Fruit fly (Drosophila melanogaster) whole organism, embryonic: ENCODE data around the gene nAChRalpha2.

Source experiments
- Aef1 ChIP-seq: fragments of 200-800 bp; sonication (Bioruptor generic); IDR thresholded peaks from 3 replicates; pipeline ENCODE4 v1.3.6; 2022; ENCODE audit warnings: missing biosample characterization, missing genetic modification characterization
- Awh ChIP-seq: fragments of 200-800 bp; sonication (Bioruptor generic); IDR thresholded peaks from 2 replicates; pipeline ENCODE4, ENCODE4 v1.3.6; 2022; ENCODE audit warnings: missing biosample characterization, missing genetic modification characterization
- CG10366 ChIP-seq: fragments of 200-800 bp; sonication (Bioruptor generic); IDR thresholded peaks from 2 replicates; pipeline ENCODE4 v1.3.6; 2022; ENCODE audit warnings: missing biosample characterization, missing genetic modification characterization
- CG10431 ChIP-seq: fragments of 200-800 bp; sonication (Bioruptor generic); optimal IDR thresholded peaks from 3 replicates; lab custom pipeline; 2018; ENCODE audit warnings: missing biosample characterization, mild to moderate bottlenecking, missing genetic modification characterization
- CG11456 ChIP-seq: fragments of 200-800 bp; sonication (Bioruptor generic); IDR thresholded peaks from 3 replicates; pipeline ENCODE4 v1.3.6; 2022; ENCODE audit warnings: missing biosample characterization, missing genetic modification characterization
- CG13287 ChIP-seq: fragments of 200-800 bp; sonication (Bioruptor generic); IDR thresholded peaks from 2 replicates; pipeline ENCODE4 v1.3.6; 2022; ENCODE audit warnings: missing biosample characterization, missing genetic modification characterization; ENCODE audit not compliant: partially characterized antibody
- CG14441 ChIP-seq: fragments of 200-800 bp; sonication (Bioruptor generic); IDR thresholded peaks from 2 replicates; pipeline ENCODE4 v1.3.6; 2022; ENCODE audit warnings: missing biosample characterization, missing genetic modification characterization
- CG15601 ChIP-seq: fragments of 200-800 bp; sonication (Bioruptor generic); optimal IDR thresholded peaks from 3 replicates; lab custom pipeline; 2019; ENCODE audit warnings: missing biosample characterization, mild to moderate bottlenecking, missing genetic modification characterization, moderate library complexity
- CG1603 ChIP-seq: fragments of 200-800 bp; sonication (Bioruptor generic); optimal IDR thresholded peaks from 2 replicates; lab custom pipeline; 2019; ENCODE audit warnings: missing biosample characterization, mild to moderate bottlenecking, missing genetic modification characterization, moderate library complexity
- CG18011 ChIP-seq: fragments of 200-800 bp; sonication (Bioruptor generic); optimal IDR thresholded peaks from 2 replicates; lab custom pipeline; 2017; ENCODE audit warnings: missing biosample characterization, missing genetic modification characterization, mild to moderate bottlenecking, moderate library complexity, missing genotype
- CG18599 ChIP-seq: fragments of 200-800 bp; sonication (Bioruptor generic); optimal IDR thresholded peaks from 3 replicates; lab custom pipeline; 2017; ENCODE audit warnings: missing biosample characterization, missing genetic modification characterization, mild to moderate bottlenecking, moderate library complexity, missing genetic modification reagents
- CG2199 ChIP-seq: fragments of 200-800 bp; sonication (Bioruptor generic); IDR thresholded peaks from 3 replicates; pipeline ENCODE4 v1.3.6; 2022; ENCODE audit warnings: missing biosample characterization, missing genetic modification characterization
- CG30403 ChIP-seq: fragments of 200-800 bp; sonication (Bioruptor generic); optimal IDR thresholded peaks from 3 replicates; lab custom pipeline; 2016; ENCODE audit warnings: missing biosample characterization, missing genetic modification characterization
- CG32772 ChIP-seq: fragments of 200-800 bp; sonication (Bioruptor generic); IDR thresholded peaks from 2 replicates; pipeline ENCODE4 v1.3.6; 2022; ENCODE audit warnings: missing biosample characterization, missing genetic modification characterization
- CG5180 ChIP-seq: fragments of 200-800 bp; sonication (Bioruptor generic); optimal IDR thresholded peaks from 3 replicates; lab custom pipeline; 2017; ENCODE audit warnings: missing biosample characterization, missing genetic modification characterization, mild to moderate bottlenecking, moderate library complexity, missing genetic modification reagents
- CG5245 ChIP-seq: fragments of 200-800 bp; sonication (Bioruptor generic); optimal IDR thresholded peaks from 3 replicates; lab custom pipeline; 2016; ENCODE audit warnings: missing biosample characterization, missing genetic modification characterization
- CG6689 ChIP-seq: fragments of 200-800 bp; sonication (Bioruptor generic); IDR thresholded peaks from 2 replicates; pipeline ENCODE4 v1.3.6; 2022; ENCODE audit warnings: missing biosample characterization, missing genetic modification characterization
- CG8388 ChIP-seq: fragments of 200-800 bp; sonication (Bioruptor generic); optimal IDR thresholded peaks from 2 replicates; lab custom pipeline; 2019; ENCODE audit warnings: missing biosample characterization, mild to moderate bottlenecking, missing genetic modification characterization, moderate library complexity
- Doc2 ChIP-seq: fragments of 200-800 bp; sonication (Bioruptor generic); IDR thresholded peaks from 2 replicates; pipeline ENCODE4 v1.3.6; 2022; ENCODE audit warnings: missing biosample characterization, missing genetic modification characterization
- H2.0 ChIP-seq: fragments of 200-800 bp; sonication (Bioruptor generic); IDR thresholded peaks from 2 replicates; pipeline ENCODE4 v1.3.6; 2022; ENCODE audit warnings: missing biosample characterization, missing genetic modification characterization
- Med ChIP-seq: fragments of 200-800 bp; sonication (Bioruptor generic); peaks from one replicate; lab custom pipeline; 2016; ENCODE audit warnings: missing biosample characterization, missing genetic modification characterization, mild to moderate bottlenecking, inconsistent platforms, moderate library complexity
- Meics ChIP-seq: fragments of 200-800 bp; sonication (Bioruptor generic); optimal IDR thresholded peaks from 2 replicates; lab custom pipeline; 2017; ENCODE audit warnings: missing biosample characterization, mild to moderate bottlenecking, missing genetic modification characterization
- Mes4 ChIP-seq: fragments of 200-800 bp; sonication (Bioruptor generic); optimal IDR thresholded peaks from 2 replicates; lab custom pipeline; 2016; ENCODE audit warnings: missing biosample characterization, missing genetic modification characterization
- Optix ChIP-seq: fragments of 200-800 bp; sonication (Bioruptor generic); IDR thresholded peaks from 3 replicates; pipeline ENCODE4 v1.3.6; 2022; ENCODE audit warnings: missing biosample characterization, missing genetic modification characterization
- Pdp1 ChIP-seq, 2 experiments: fragments of 200-800 bp; sonication (Bioruptor generic); optimal IDR thresholded peaks; 3 replicates each; lab custom pipeline; 2016; ENCODE audit warnings: missing biosample characterization in 2 of 2, missing genetic modification characterization in 2 of 2, mild to moderate bottlenecking in 1 of 2, moderate library complexity in 1 of 2
- Rx ChIP-seq: fragments of 200-800 bp; sonication (Bioruptor generic); IDR thresholded peaks from 2 replicates; pipeline ENCODE4 v1.3.6; 2022; ENCODE audit warnings: missing biosample characterization, missing genetic modification characterization
- Xrp1 ChIP-seq: fragments of 200-800 bp; sonication (Bioruptor generic); IDR thresholded peaks from 2 replicates; pipeline ENCODE4 v1.3.6; 2022; ENCODE audit warnings: missing biosample characterization, missing genetic modification characterization
- ase ChIP-seq: fragments of 200-800 bp; sonication (Bioruptor generic); IDR thresholded peaks from 3 replicates; pipeline ENCODE4 v1.3.6; 2022; ENCODE audit warnings: missing biosample characterization, missing genetic modification characterization
- bab2 ChIP-seq: fragments of 200-800 bp; sonication (Bioruptor generic); optimal IDR thresholded peaks from 2 replicates; lab custom pipeline; 2016; ENCODE audit warnings: missing biosample characterization, missing genetic modification characterization
- bsh ChIP-seq, 2 experiments: fragments of 200-800 bp; sonication (Bioruptor generic); optimal IDR thresholded peaks; 2 replicates each; lab custom pipeline; 2017 to 2018; ENCODE audit warnings: mild to moderate bottlenecking in 2 of 2, missing biosample characterization in 2 of 2, missing genetic modification characterization in 2 of 2, moderate library complexity in 1 of 2
- chinmo ChIP-seq: fragments of 200-800 bp; sonication (Bioruptor generic); IDR thresholded peaks from 4 replicates; pipeline ENCODE4 v1.3.6; 2022; ENCODE audit warnings: missing biosample characterization, missing genetic modification characterization; ENCODE audit not compliant: partially characterized antibody
- dati ChIP-seq: fragments of 200-800 bp; sonication (Bioruptor generic); IDR thresholded peaks from 2 replicates; pipeline ENCODE4 v1.3.6; 2022; ENCODE audit warnings: missing biosample characterization, missing genetic modification characterization
- dpn ChIP-seq, 2 experiments: fragments of 200-800 bp; sonication (Bioruptor generic); optimal IDR thresholded peaks; 3 replicates each; lab custom pipeline; 2016; ENCODE audit warnings: missing biosample characterization in 2 of 2, missing genetic modification characterization in 2 of 2
- esg ChIP-seq: fragments of 200-800 bp; sonication (Bioruptor generic); conservative IDR thresholded peaks from 2 replicates; pipeline ENCODE4 v1.3.6; 2022; ENCODE audit warnings: missing biosample characterization, missing genetic modification characterization
- fd96Cb ChIP-seq: fragments of 200-800 bp; sonication (Bioruptor generic); optimal IDR thresholded peaks from 2 replicates; lab custom pipeline; 2018; ENCODE audit warnings: missing biosample characterization, mild to moderate bottlenecking, missing genetic modification characterization, moderate library complexity
- ftz-f1 ChIP-seq: fragments of 200-800 bp; sonication (Bioruptor generic); optimal IDR thresholded peaks from 2 replicates; lab custom pipeline; 2016; ENCODE audit warnings: missing biosample characterization, missing genetic modification characterization
- ind ChIP-seq: fragments of 200-800 bp; sonication (Bioruptor generic); optimal IDR thresholded peaks from 3 replicates; lab custom pipeline; 2016; ENCODE audit warnings: missing biosample characterization, missing genetic modification characterization
- jigr1 ChIP-seq: fragments of 200-800 bp; sonication (Bioruptor generic); IDR thresholded peaks from 3 replicates; pipeline ENCODE4 v1.3.6; 2022; ENCODE audit warnings: missing biosample characterization, missing genetic modification characterization
- pum ChIP-seq: fragments of 200-800 bp; sonication (Bioruptor generic); optimal IDR thresholded peaks from 2 replicates; lab custom pipeline; 2016; ENCODE audit warnings: missing biosample characterization, missing genetic modification characterization
- ranshi ChIP-seq: fragments of 200-800 bp; sonication (Bioruptor generic); IDR thresholded peaks from 2 replicates; pipeline ENCODE4 v1.3.6; 2022; ENCODE audit warnings: missing biosample characterization, missing genetic modification characterization
- row ChIP-seq: fragments of 200-800 bp; sonication (Bioruptor generic); IDR thresholded peaks from 3 replicates; pipeline ENCODE4 v1.3.6; 2022; ENCODE audit warnings: missing biosample characterization, missing genetic modification characterization
- run ChIP-seq: fragments of 200-800 bp; sonication (Bioruptor generic); optimal IDR thresholded peaks from 3 replicates; lab custom pipeline; 2018; ENCODE audit warnings: missing biosample characterization, mild to moderate bottlenecking, missing genetic modification characterization
- sc ChIP-seq, 3 experiments: fragments of >200 bp in 2 of 3; fragments of 200-800 bp in 1 of 3; sonication (Bioruptor generic) in 1 of 3; optimal IDR thresholded peaks; 2 replicates in 2 of 3; 3 replicates in 1 of 3; lab custom pipeline; 2017; ENCODE audit warnings: mild to moderate bottlenecking in 1 of 3, missing biosample characterization in 1 of 3, missing genetic modification characterization in 1 of 3, missing genetic modification reagents in 1 of 3
- sens ChIP-seq: fragments of 200-800 bp; sonication (Bioruptor generic); peaks from one replicate; lab custom pipeline; 2016; ENCODE audit warnings: missing biosample characterization, missing genetic modification characterization
- slbo ChIP-seq: fragments of 200-800 bp; sonication (Bioruptor generic); IDR thresholded peaks from 2 replicates; pipeline ENCODE4 v1.3.6; 2022; ENCODE audit warnings: missing biosample characterization, missing genetic modification characterization
- slou ChIP-seq: fragments of 200-800 bp; sonication (Bioruptor generic); optimal IDR thresholded peaks from 3 replicates; lab custom pipeline; 2016; ENCODE audit warnings: missing biosample characterization, missing genetic modification characterization
- stwl ChIP-seq: fragments of 200-800 bp; sonication (Bioruptor generic); optimal IDR thresholded peaks from 3 replicates; lab custom pipeline; 2018; ENCODE audit warnings: missing biosample characterization, mild to moderate bottlenecking, missing genetic modification characterization, moderate library complexity
- vvl ChIP-seq: fragments of 200-800 bp; sonication (Bioruptor generic); IDR thresholded peaks from 2 replicates; pipeline ENCODE4 v1.3.6; 2022; ENCODE audit warnings: missing biosample characterization, missing genetic modification characterization

The nAChRalpha2 gene

DNA sequence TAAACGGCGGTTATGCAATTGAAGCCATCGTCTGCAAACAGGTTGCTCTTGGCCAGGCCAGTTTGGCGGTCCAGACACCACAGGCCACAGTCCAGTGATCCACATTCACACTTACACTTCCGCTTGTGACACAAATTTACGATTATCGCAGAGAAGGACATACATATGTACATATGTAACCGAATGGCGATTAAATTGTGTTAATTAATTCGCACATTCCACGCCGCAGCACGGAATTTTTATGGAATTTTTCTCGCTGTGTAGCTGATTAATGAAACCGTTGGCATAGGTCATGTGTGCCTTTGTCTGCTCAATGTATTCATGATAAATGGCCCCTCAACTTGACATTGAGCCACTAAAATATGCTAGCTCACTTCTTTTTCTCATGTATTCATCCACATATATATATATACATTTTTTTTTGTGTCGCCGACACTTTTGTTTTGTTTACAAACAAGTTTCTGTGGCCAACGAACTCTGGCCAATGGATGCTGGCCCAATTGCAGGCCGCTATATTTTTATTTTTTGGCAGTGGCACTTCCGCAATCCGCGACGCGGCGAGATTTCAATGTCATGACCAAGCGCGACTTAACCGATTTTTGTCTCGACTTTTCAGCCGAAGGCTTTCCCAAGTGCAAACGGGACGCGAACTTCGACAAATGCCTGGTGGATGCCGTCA, 40.9 kb downstream of the nAChRalpha2 start (continued):
- TF ChIP-seq Xrp1 (GFP tag; lab: Robert Waterston, UW) (peak; percentile 12; the same call in 1 of the 2 replicates), CG18599 (GFP tag; lab: Kevin White, UChicago) (no peak), chinmo (GFP tag; lab: Robert Waterston, UW) (peak; percentile 90; the same call in 3 of the 4 replicates), dpn (GFP tag; optimal IDR thresholded peaks at IDR 0.05; lab: Kevin White, UChicago) (peak in 1 of 2 experiments; percentile 12), esg (GFP tag; lab: Robert Waterston, UW) (peak; percentile 20; the same call in 1 of the 2 replicates), CG8388 (no peak), jigr1 (0 out of 3 replicates have a peak, but pooled peaks have one; percentile 38), ftz-f1 (GFP tag; lab: Kevin White, UChicago) (peak; percentile 8), fd96Cb (tag; lab: Kevin White, UChicago) (no peak), pum (GFP tag; lab: Kevin White, UChicago) (no peak), bab2 (GFP tag; lab: Kevin White, UChicago) (no peak), CG11456 (GFP tag; lab: Robert Waterston, UW) (0 out of 3 replicates have a peak, but pooled peaks have one; percentile 21), Doc2 (GFP tag; lab: Robert Waterston, UW) (no peak), CG30403 (GFP tag; lab: Kevin White, UChicago) (peak; percentile 21), CG1603 (tag; lab: Kevin White, UChicago) (peak; percentile 34), CG6689 (GFP tag; lab: Robert Waterston, UW) (0 out of 2 replicates have a peak, but pooled peaks have one; percentile 8), run (tag; lab: Kevin White, UChicago) (no peak), Optix (GFP tag; lab: Robert Waterston, UW) (0 out of 3 replicates have a peak, but pooled peaks have one; percentile 40), Aef1 (GFP tag; lab: Robert Waterston, UW) (0 out of 3 replicates have a peak, but pooled peaks have one; percentile 22), CG5180 (GFP tag; lab: Kevin White, UChicago) (no peak), CG32772 (GFP tag; lab: Robert Waterston, UW) (0 out of 2 replicates have a peak, but pooled peaks have one; percentile 14), row (GFP tag; lab: Robert Waterston, UW) (peak; percentile 47; the same call in 2 of the 3 replicates), ranshi (GFP tag; lab: Robert Waterston, UW) (peak; percentile 30; the same call in 1 of the 2 replicates), Pdp1 (GFP tag; optimal IDR thresholded peaks at IDR 0.05; lab: Kevin White, UChicago) (peak in 1 of 2 experiments; percentile 21), sens (GFP tag; lab: Kevin White, UChicago) (peak; percentile 0), CG14441 (peak; percentile 65), slbo (GFP tag; lab: Robert Waterston, UW) (peak; percentile 35; the same call in 1 of the 2 replicates), sc (optimal IDR thresholded peaks at IDR 0.05; lab: Kevin White, UChicago) (no peak), sc (GFP tag; optimal IDR thresholded peaks at IDR 0.05; lab: Kevin White, UChicago) (no peak), ase (GFP tag; lab: Robert Waterston, UW) (0 out of 3 replicates have a peak, but pooled peaks have one; percentile 23), CG13287 (GFP tag; lab: Robert Waterston, UW) (no peak), ind (GFP tag; lab: Kevin White, UChicago) (no peak), Med (peak; percentile 85), H2.0 (GFP tag; lab: Robert Waterston, UW) (peak; percentile 25; the same call in 1 of the 2 replicates), vvl (GFP tag; lab: Robert Waterston, UW) (peak; percentile 56), Awh (GFP tag; lab: Robert Waterston, UW) (peak; percentile 49), CG5245 (GFP tag; lab: Kevin White, UChicago) (peak; percentile 6)
- TF ChIP-seq, all 482 proteins: peak for 55

dm6 chr3R:24527845-24528244, 42.6 kb downstream of the nAChRalpha2 start, which contains the start of gene CG6607:
TSS of gene CG6607 (plus strand) at chr3R:24528047.
- TF ChIP-seq CG15601 (tag; lab: Kevin White, UChicago) (no peak), CG5245 (GFP tag; lab: Kevin White, UChicago) (no peak), dati (GFP tag; lab: Robert Waterston, UW) (no peak), Mes4 (no peak), Rx (GFP tag; lab: Robert Waterston, UW) (no peak), CG18011 (GFP tag; lab: Kevin White, UChicago) (no peak), CG10431 (GFP tag; lab: Kevin White, UChicago) (no peak), CG2199 (GFP tag; lab: Robert Waterston, UW) (no peak), CG10366 (GFP tag; lab: Robert Waterston, UW) (no peak), Meics (GFP tag; lab: Kevin White, UChicago) (no peak), bsh (GFP tag; optimal IDR thresholded peaks at IDR 0.05; lab: Kevin White, UChicago) (no peak), slou (GFP tag; lab: Kevin White, UChicago) (no peak), Doc2 (GFP tag; lab: Robert Waterston, UW) (no peak), stwl (tag; lab: Kevin White, UChicago) (peak; percentile 100)
